Worm (Caenorhabditis elegans): Measurements from ENCODE around the gene Y48G9A.7.

- TF ChIP-seq ZK337.2 (GFP tag; IDR thresholded peaks at IDR 0.05) (no peak), dmd-9 (GFP tag; IDR thresholded peaks at IDR 0.05) (no peak), nhr-11 (tag; optimal IDR thresholded peaks at IDR 0.05) (no peak)
These were observed 7.2 kb downstream of the Y48G9A.7 start, which contains the start of gene Y48G9A.6 for ce11 chrIII:2117541-2117940.

Measured in whole organism, L4 larva.